Worm (Caenorhabditis elegans) whole organism, L1 larva: ENCODE measurements around the gene F49E8.6.

ENCODE experiments used
- C34B4.2 ChIP-seq: sonication (generic microtip); optimal IDR thresholded peaks from 2 replicates; lab custom pipeline; 2017; ENCODE audit warnings: mild to moderate bottlenecking, missing genetic modification characterization, missing compliant biosample characterization
- F16B12.6 ChIP-seq: fragments of 150-350 bp; optimal IDR thresholded peaks from 2 replicates; lab custom pipeline; 2014; ENCODE audit warnings: missing biosample characterization, missing genetic modification characterization
- Y116A8C.19 ChIP-seq: sonication (generic microtip); optimal IDR thresholded peaks from 2 replicates; lab custom pipeline; 2016; ENCODE audit warnings: missing compliant biosample characterization, missing genetic modification characterization, borderline replicate concordance
- aly-2 ChIP-seq: fragments of 150-350 bp; optimal IDR thresholded peaks from 2 replicates; lab custom pipeline; 2014; ENCODE audit warnings: missing biosample characterization, missing genetic modification characterization
- ama-1 ChIP-seq: fragments of 150-350 bp; optimal IDR thresholded peaks from 2 replicates; lab custom pipeline; 2014
- blmp-1 ChIP-seq: fragments of 150-350 bp; optimal IDR thresholded peaks from 2 replicates; lab custom pipeline; 2014; ENCODE audit warnings: missing biosample characterization, missing genetic modification characterization
- ceh-82 ChIP-seq, 3 experiments: fragments of 150-350 bp in 1 of 3; sonication (generic microtip) in 2 of 3; optimal IDR thresholded peaks; 2 replicates each; lab custom pipeline; 2014 to 2017; ENCODE audit warnings: missing biosample characterization in 3 of 3, missing genetic modification characterization in 3 of 3
- ceh-88 ChIP-seq: fragments of 200-800 bp; sonication (Bioruptor generic); IDR thresholded peaks from 2 replicates; pipeline ENCODE4 v1.3.6; 2022; ENCODE audit warnings: missing genetic modification characterization, missing compliant biosample characterization
- dpl-1 ChIP-seq, 3 experiments: fragments of 150-350 bp in 2 of 3; sonication (generic microtip) in 1 of 3; optimal IDR thresholded peaks; 2 replicates each; lab custom pipeline; 2014 to 2017; ENCODE audit warnings: missing biosample characterization in 3 of 3, missing genetic modification characterization in 3 of 3, missing genetic modification reagents in 3 of 3
- dsc-1 ChIP-seq: sonication (generic microtip); optimal IDR thresholded peaks from 2 replicates; lab custom pipeline; 2016; ENCODE audit warnings: mild to moderate bottlenecking, missing genetic modification characterization, missing compliant biosample characterization
- elt-2 ChIP-seq: sonication (generic microtip); optimal IDR thresholded peaks from 2 replicates; lab custom pipeline; 2016; ENCODE audit warnings: missing genetic modification characterization, mild to moderate bottlenecking, inconsistent platforms, missing compliant biosample characterization, missing genetic modification reagents
- elt-3 ChIP-seq, 6 experiments: fragments of 150-350 bp in 1 of 6; sonication (generic microtip); optimal IDR thresholded peaks; 2 replicates each; lab custom pipeline; 2017 to 2018; ENCODE audit warnings: missing biosample characterization in 6 of 6, missing genetic modification characterization in 6 of 6, inconsistent platforms in 1 of 6
- fkh-8 ChIP-seq: sonication (generic microtip); optimal IDR thresholded peaks from 2 replicates; lab custom pipeline; 2016; ENCODE audit warnings: mild to moderate bottlenecking, missing genetic modification characterization, missing compliant biosample characterization
- fos-1 ChIP-seq: fragments of 150-350 bp; optimal IDR thresholded peaks from 2 replicates; lab custom pipeline; 2014; ENCODE audit warnings: missing biosample characterization, missing genetic modification characterization
- grh-1 ChIP-seq: fragments of 200-800 bp; sonication (Bioruptor generic); IDR thresholded peaks from 2 replicates; pipeline ENCODE4 v1.3.6; 2022; ENCODE audit warnings: missing genetic modification reagents, missing genetic modification characterization, missing compliant biosample characterization
- hlh-4 ChIP-seq: sonication (generic microtip); optimal IDR thresholded peaks from 2 replicates; lab custom pipeline; 2016; ENCODE audit warnings: mild to moderate bottlenecking, missing genetic modification characterization, missing compliant biosample characterization
- irx-1 ChIP-seq: sonication (generic microtip); optimal IDR thresholded peaks from 2 replicates; lab custom pipeline; 2016; ENCODE audit warnings: missing genetic modification characterization, missing compliant biosample characterization
- lin-13 ChIP-seq: fragments of 150-350 bp; optimal IDR thresholded peaks from 2 replicates; lab custom pipeline; 2014; ENCODE audit warnings: missing biosample characterization, missing genetic modification reagents, missing genetic modification characterization
- lin-14 ChIP-seq: fragments of 200-800 bp; sonication (Bioruptor generic); optimal IDR thresholded peaks from 2 replicates; lab custom pipeline; 2018; ENCODE audit warnings: mild to moderate bottlenecking, missing genetic modification characterization, moderate library complexity, missing compliant biosample characterization
- lin-35 ChIP-seq, 2 experiments: fragments of 150-350 bp; optimal IDR thresholded peaks; 2 replicates each; lab custom pipeline; 2014; ENCODE audit warnings: missing biosample characterization in 2 of 2, missing genetic modification characterization in 2 of 2, missing genetic modification reagents in 2 of 2
- lin-39 ChIP-seq: fragments of 150-350 bp; optimal IDR thresholded peaks from 2 replicates; lab custom pipeline; 2014; ENCODE audit warnings: missing biosample characterization, missing genetic modification reagents, missing genetic modification characterization
- lir-3 ChIP-seq: sonication (generic microtip); optimal IDR thresholded peaks from 2 replicates; lab custom pipeline; 2016; ENCODE audit warnings: mild to moderate bottlenecking, missing genetic modification characterization, moderate library complexity, missing compliant biosample characterization; ENCODE audit not compliant: poor library complexity
- lsy-2 ChIP-seq, 2 experiments: fragments of 150-350 bp; optimal IDR thresholded peaks; 2 replicates each; lab custom pipeline; 2014; ENCODE audit warnings: missing biosample characterization in 2 of 2, missing genetic modification characterization in 2 of 2
- mef-2 ChIP-seq: fragments of 150-350 bp; optimal IDR thresholded peaks from 2 replicates; lab custom pipeline; 2014; ENCODE audit warnings: missing biosample characterization, missing genetic modification characterization
- mep-1 ChIP-seq: fragments of 150-350 bp; optimal IDR thresholded peaks from 2 replicates; lab custom pipeline; 2014; ENCODE audit warnings: missing biosample characterization, missing genetic modification characterization
- nhr-19 ChIP-seq: fragments of 200-800 bp; sonication (Bioruptor generic); conservative IDR thresholded peaks from 2 replicates; pipeline ENCODE4 v1.3.6; 2022; ENCODE audit warnings: missing genetic modification characterization, missing compliant biosample characterization
- nhr-20 ChIP-seq: sonication (generic microtip); optimal IDR thresholded peaks from 2 replicates; lab custom pipeline; 2016; ENCODE audit warnings: mild to moderate bottlenecking, missing genetic modification characterization, missing compliant biosample characterization
- nhr-237 ChIP-seq: fragments of 150-350 bp; optimal IDR thresholded peaks from 2 replicates; lab custom pipeline; 2014; ENCODE audit warnings: missing biosample characterization, missing genetic modification characterization
- nhr-71 ChIP-seq: sonication (generic microtip); optimal IDR thresholded peaks from 2 replicates; lab custom pipeline; 2016; ENCODE audit warnings: mild to moderate bottlenecking, missing genetic modification characterization, moderate library complexity, missing compliant biosample characterization
- nhr-76 ChIP-seq: sonication (generic microtip); optimal IDR thresholded peaks from 2 replicates; lab custom pipeline; 2017; ENCODE audit warnings: missing biosample characterization, missing genetic modification characterization
- nhr-84 ChIP-seq: sonication (generic microtip); optimal IDR thresholded peaks from 2 replicates; lab custom pipeline; 2017; ENCODE audit warnings: missing biosample characterization, missing genetic modification characterization
- rnt-1 ChIP-seq: sonication (generic microtip); optimal IDR thresholded peaks from 2 replicates; lab custom pipeline; 2016; ENCODE audit warnings: mild to moderate bottlenecking, missing genetic modification characterization, moderate library complexity, missing compliant biosample characterization
- snu-23 ChIP-seq: sonication (generic microtip); optimal IDR thresholded peaks from 2 replicates; lab custom pipeline; 2016; ENCODE audit warnings: missing genetic modification characterization, missing compliant biosample characterization
- sox-4 ChIP-seq: sonication (generic microtip); optimal IDR thresholded peaks from 2 replicates; lab custom pipeline; 2016; ENCODE audit warnings: missing genetic modification characterization, missing compliant biosample characterization
- swsn-7 ChIP-seq: sonication (generic microtip); optimal IDR thresholded peaks from 2 replicates; lab custom pipeline; 2016; ENCODE audit warnings: missing genetic modification characterization, missing compliant biosample characterization
- tlp-1 ChIP-seq: fragments of 150-350 bp; optimal IDR thresholded peaks from 2 replicates; lab custom pipeline; 2014; ENCODE audit warnings: missing biosample characterization, missing genetic modification characterization
- unc-130 ChIP-seq: fragments of 150-350 bp; optimal IDR thresholded peaks from 2 replicates; lab custom pipeline; 2017; ENCODE audit warnings: missing biosample characterization, missing genetic modification characterization, inconsistent platforms
- unc-30 ChIP-seq: sonication (generic microtip); optimal IDR thresholded peaks from 2 replicates; lab custom pipeline; 2017; ENCODE audit warnings: missing biosample characterization, missing genetic modification characterization
- unc-86 ChIP-seq: sonication (generic microtip); optimal IDR thresholded peaks from 2 replicates; lab custom pipeline; 2016; ENCODE audit warnings: missing genetic modification characterization, missing compliant biosample characterization
- unc-98 ChIP-seq: fragments of 200-800 bp; sonication (Bioruptor generic); IDR thresholded peaks from 2 replicates; pipeline ENCODE4 v1.3.6; 2022; ENCODE audit warnings: missing genetic modification characterization, missing compliant biosample characterization
- xbp-1 ChIP-seq: sonication (generic microtip); optimal IDR thresholded peaks from 2 replicates; lab custom pipeline; 2016; ENCODE audit warnings: missing genetic modification characterization, missing compliant biosample characterization
- ztf-11 ChIP-seq, 2 experiments: sonication (generic microtip); optimal IDR thresholded peaks; 2 replicates each; lab custom pipeline; 2016 to 2017; ENCODE audit warnings: missing genetic modification characterization in 2 of 2, missing biosample characterization in 1 of 2, missing compliant biosample characterization in 1 of 2

F49E8.6 gene

ce11 chrIV:7573944-7574343 lies 19.5 kb upstream of the F49E8.6 start (continued):
- TF ChIP-seq unc-30 (no peak), nhr-71 (tag; lab: Kevin White, UChicago) (peak; percentile 75), irx-1 (tag; lab: Kevin White, UChicago) (peak; percentile 71), nhr-19 (GFP tag; lab: Robert Waterston, UW) (no peak), mep-1 (tag; lab: Kevin White, UChicago) (peak; percentile 76), lin-35 (GFP tag; optimal IDR thresholded peaks at IDR 0.05; lab: Kevin White, UChicago) (peak; percentile 65 to 75), ceh-82 (tag; optimal IDR thresholded peaks at IDR 0.05; lab: Kevin White, UChicago) (peak; percentile 37 to 73 (median 62)), lin-39 (tag; lab: Kevin White, UChicago) (peak; percentile 1), nhr-76 (tag; lab: Kevin White, UChicago) (no peak), Y116A8C.19 (tag; lab: Kevin White, UChicago) (no peak), lsy-2 (tag; optimal IDR thresholded peaks at IDR 0.05; lab: Kevin White, UChicago) (peak; percentile 60 to 83), sox-4 (tag; lab: Kevin White, UChicago) (peak; percentile 17), ama-1 (lab: Kevin White, UChicago) (no peak), xbp-1 (peak; percentile 64), C34B4.2 (no peak), nhr-84 (tag; lab: Kevin White, UChicago) (no peak), ceh-88 (no peak), elt-3 (tag; optimal IDR thresholded peaks at IDR 0.05; lab: Kevin White, UChicago) (peak in 2 of 6 experiments; percentile 0 to 68), snu-23 (GFP tag; lab: Kevin White, UChicago) (peak; percentile 83), unc-98 (GFP tag; lab: Robert Waterston, UW) (no peak), F16B12.6 (peak; percentile 45), hlh-4 (tag; lab: Kevin White, UChicago) (no peak), nhr-237 (no peak), fkh-8 (tag; lab: Kevin White, UChicago) (peak; percentile 15), dpl-1 (GFP tag; optimal IDR thresholded peaks at IDR 0.05; lab: Kevin White, UChicago) (peak in 2 of 3 experiments; percentile 48 to 53), dsc-1 (tag; lab: Kevin White, UChicago) (peak; percentile 66), mef-2 (tag; lab: Kevin White, UChicago) (no peak), grh-1 (GFP tag; lab: Robert Waterston, UW) (peak; percentile 35; the same call in 1 of the 2 replicates), aly-2 (tag; lab: Kevin White, UChicago) (peak; percentile 77), lir-3 (tag; lab: Kevin White, UChicago) (peak; percentile 13), nhr-20 (tag; lab: Kevin White, UChicago) (peak; percentile 59), unc-130 (peak; percentile 70), lin-13 (GFP tag; lab: Kevin White, UChicago) (peak; percentile 55), elt-2 (tag; lab: Kevin White, UChicago) (peak; percentile 35), tlp-1 (no peak), fos-1 (peak; percentile 54), swsn-7 (peak; percentile 69)

DNA sequence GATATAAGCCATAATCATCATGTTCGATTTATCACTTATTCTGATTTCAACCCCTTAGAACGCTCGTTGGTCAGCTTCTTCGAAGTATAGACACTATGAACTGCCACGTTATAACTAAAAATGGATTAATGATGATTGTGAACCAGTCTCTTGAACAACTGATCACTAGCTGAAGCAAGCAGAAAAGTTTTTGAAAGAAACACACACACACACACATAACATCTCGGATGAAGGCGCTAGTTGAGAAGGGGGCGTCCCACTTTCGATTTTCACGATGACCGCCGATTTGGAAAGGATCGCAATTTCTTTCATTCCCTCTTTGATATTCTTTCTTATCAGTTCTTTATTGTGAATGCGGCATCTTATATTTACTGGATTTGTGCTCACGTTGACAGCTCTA lies 14.1 kb upstream of the F49E8.6 start, which contains the start of gene clec-180:
TSS of gene clec-180 (plus strand) at position 301 of the 400 bp plus-strand sequence.
- TF ChIP-seq blmp-1 (tag; lab: Kevin White, UChicago) = peak; percentile 83
- no peak for TF ChIP-seq ztf-11 (tag; optimal IDR thresholded peaks at IDR 0.05; lab: Kevin White, UChicago)
- TF ChIP-seq, all 84 proteins: peak for 1

DNA sequence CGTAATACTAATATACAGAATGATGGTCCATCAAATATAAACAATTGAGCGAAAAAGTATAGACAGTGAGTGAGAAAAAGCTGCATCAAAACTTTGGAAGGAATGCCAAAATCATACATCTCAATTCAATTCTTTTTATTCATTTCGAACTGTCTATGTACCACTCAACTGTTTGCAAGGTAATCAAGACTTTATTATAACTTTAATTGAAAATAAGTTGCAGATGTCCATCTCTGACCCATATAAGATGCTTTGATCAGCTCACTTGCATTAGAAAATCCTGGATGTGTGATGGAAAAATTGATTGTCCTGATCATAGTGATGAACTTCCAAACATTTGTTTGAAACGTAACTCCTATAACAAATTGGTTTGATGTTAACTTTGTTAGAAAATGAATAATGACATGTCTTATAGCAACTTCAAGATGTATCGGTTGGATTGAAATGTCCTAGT lies 13.1 kb upstream of the F49E8.6 start, which contains the start of gene F32E10.8:
TSS of gene F32E10.8 (plus strand) at position 51 of the 454 bp plus-strand sequence.
- no peak for TF ChIP-seq unc-86 (tag; lab: Kevin White, UChicago)
- no peak for TF ChIP-seq dpl-1 (GFP tag; optimal IDR thresholded peaks at IDR 0.05; lab: Kevin White, UChicago)
- TF ChIP-seq lin-14 = no peak
- no peak for TF ChIP-seq rnt-1 (tag; lab: Kevin White, UChicago)
- TF ChIP-seq, all 84 proteins: peak for 0
